In the genomic region with DNA sequence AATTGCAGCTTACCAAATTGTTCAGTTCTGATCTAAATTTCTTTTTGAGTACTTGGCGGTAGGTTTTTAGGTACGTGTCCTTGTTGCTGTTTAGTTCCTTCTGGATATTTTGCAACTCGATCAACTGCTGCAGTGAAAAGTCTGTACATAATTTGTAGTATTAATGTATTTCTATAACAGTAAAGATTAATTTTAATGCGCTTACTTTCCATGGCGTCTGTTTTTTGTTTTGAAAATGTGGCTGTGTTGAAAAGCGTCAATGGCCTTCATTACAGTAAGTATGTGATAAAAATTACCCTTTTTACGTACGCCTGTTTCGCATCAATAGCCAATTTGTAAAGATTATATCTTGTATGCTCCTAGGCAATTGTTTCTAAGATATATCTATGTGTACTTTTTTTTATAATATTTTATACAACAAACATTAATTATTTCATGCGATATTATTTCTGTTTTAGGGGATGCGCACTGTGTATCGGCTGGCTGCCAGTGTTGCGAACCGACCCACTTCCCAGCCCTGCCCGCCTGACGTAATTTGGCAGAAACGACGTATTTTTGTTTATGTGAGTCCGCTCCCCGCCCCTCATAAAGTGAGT, we compare ENCODE assay signal across 1 fruit fly cellular context.
TF ChIP-seq lines count a peak whose summit lies in the region.

A gene (minus strand): TSS at position 236 of the 596 bp plus-strand sequence.
A gene (plus strand): TSS at position 489 of the 596 bp plus-strand sequence.

TF ChIP-seq in whole organism, embryonic, 481 proteins besides CTCF, POLR2A, EP300 and RAD21 (continued from another document and continues in another):
- TF ChIP-seq Dip3 (GFP tag; optimal IDR thresholded peaks at IDR 0.05; lab: Kevin White, UChicago) = peak; percentile 80
- TF ChIP-seq CG17361 (GFP tag; IDR thresholded peaks at IDR 0.05; lab: Robert Waterston, UW) = peak; percentile 97
- TF ChIP-seq CkIIα-i1 (GFP tag; IDR thresholded peaks at IDR 0.05; lab: Robert Waterston, UW) = peak; percentile 86
- peak; percentile 75 for TF ChIP-seq Scr (GFP tag; IDR thresholded peaks at IDR 0.05; lab: Robert Waterston, UW; ENCODE audit: partially characterized antibody)
- peak; percentile 96 for TF ChIP-seq CG16815 (GFP tag; optimal IDR thresholded peaks at IDR 0.05; lab: Kevin White, UChicago)
- peak; percentile 89 for TF ChIP-seq CG1529 (GFP tag; optimal IDR thresholded peaks at IDR 0.05; lab: Kevin White, UChicago)
- TF ChIP-seq Eip74EF (GFP tag; optimal IDR thresholded peaks at IDR 0.05; lab: Kevin White, UChicago) = peak in 1 of 2 experiments; percentile 90
- TF ChIP-seq pros (GFP tag; optimal IDR thresholded peaks at IDR 0.05; lab: Kevin White, UChicago) = peak; percentile 12
- peak; percentile 92 for TF ChIP-seq CG12104 (GFP tag; optimal IDR thresholded peaks at IDR 0.05; lab: Kevin White, UChicago)
- TF ChIP-seq NfI (GFP tag; optimal IDR thresholded peaks at IDR 0.05; lab: Kevin White, UChicago) = peak; percentile 94
- peak; percentile 77 for TF ChIP-seq CG2116 (GFP tag; optimal IDR thresholded peaks at IDR 0.05; lab: Kevin White, UChicago)
- peak; percentile 76 for TF ChIP-seq Atf3 (GFP tag; optimal IDR thresholded peaks at IDR 0.05; lab: Kevin White, UChicago)
- peak; percentile 96 for TF ChIP-seq Rx (GFP tag; IDR thresholded peaks at IDR 0.05; lab: Robert Waterston, UW)
- TF ChIP-seq z (GFP tag; IDR thresholded peaks at IDR 0.05; lab: Robert Waterston, UW) = peak; percentile 69; the same call in 2 of the 3 replicates
- TF ChIP-seq ac (GFP tag; optimal IDR thresholded peaks at IDR 0.05; lab: Kevin White, UChicago) = peak; percentile 80
- peak; percentile 92 for TF ChIP-seq CG5245 (GFP tag; optimal IDR thresholded peaks at IDR 0.05; lab: Kevin White, UChicago)
- peak; percentile 71 for TF ChIP-seq Dad (GFP tag; optimal IDR thresholded peaks at IDR 0.05; lab: Kevin White, UChicago)
- TF ChIP-seq Jarid2 (GFP tag; optimal IDR thresholded peaks at IDR 0.05; lab: Kevin White, UChicago) = no peak
- TF ChIP-seq sr (GFP tag; IDR thresholded peaks at IDR 0.05; lab: Robert Waterston, UW) = peak; percentile 75; the same call in 2 of the 3 replicates
- TF ChIP-seq odd (GFP tag; optimal IDR thresholded peaks at IDR 0.05; lab: Kevin White, UChicago) = peak; percentile 90
- peak; percentile 91 for TF ChIP-seq CG1233 (GFP tag; optimal IDR thresholded peaks at IDR 0.05; lab: Kevin White, UChicago)
- TF ChIP-seq CG10267 (tag; optimal IDR thresholded peaks at IDR 0.05; lab: Kevin White, UChicago) = peak; percentile 100
- peak; percentile 96 for TF ChIP-seq Taf1 (GFP tag; IDR thresholded peaks at IDR 0.05; lab: Robert Waterston, UW)
- peak; percentile 96 for TF ChIP-seq Fer1 (GFP tag; optimal IDR thresholded peaks at IDR 0.05; lab: Kevin White, UChicago)
- TF ChIP-seq HLH3B (GFP tag; IDR thresholded peaks at IDR 0.05; lab: Robert Waterston, UW) = peak; percentile 98
- TF ChIP-seq tx (GFP tag; optimal IDR thresholded peaks at IDR 0.05; lab: Kevin White, UChicago) = peak; percentile 73
- TF ChIP-seq Ets97D (GFP tag; optimal IDR thresholded peaks at IDR 0.05; lab: Kevin White, UChicago) = peak; percentile 60
- no peak for TF ChIP-seq br (optimal IDR thresholded peaks at IDR 0.05; lab: Kevin White, UChicago)
- peak; percentile 96 for TF ChIP-seq Drgx (GFP tag; IDR thresholded peaks at IDR 0.05; lab: Robert Waterston, UW)
- peak; percentile 81 for TF ChIP-seq pnt (GFP tag; optimal IDR thresholded peaks at IDR 0.05; lab: Kevin White, UChicago)
- peak; percentile 48; the same call in 1 of the 2 replicates for TF ChIP-seq bbx (GFP tag; IDR thresholded peaks at IDR 0.05; lab: Robert Waterston, UW; ENCODE audit: partially characterized antibody)
- peak; percentile 92 for TF ChIP-seq lbe (GFP tag; optimal IDR thresholded peaks at IDR 0.05; lab: Kevin White, UChicago)
- peak; percentile 95 for TF ChIP-seq CG13424 (tag; optimal IDR thresholded peaks at IDR 0.05; lab: Kevin White, UChicago)
- TF ChIP-seq GATAe (GFP tag; conservative IDR thresholded peaks at IDR 0.05; lab: Robert Waterston, UW) = peak; percentile 90; the same call in 1 of the 2 replicates
- TF ChIP-seq CG9932 (GFP tag; IDR thresholded peaks at IDR 0.05; lab: Robert Waterston, UW) = peak; percentile 99
- TF ChIP-seq CG12659 (GFP tag; optimal IDR thresholded peaks at IDR 0.05; lab: Kevin White, UChicago) = peak; percentile 97
- TF ChIP-seq CG17802 (tag; optimal IDR thresholded peaks at IDR 0.05; lab: Kevin White, UChicago) = peak; percentile 73
- peak; percentile 81 for TF ChIP-seq sd (tag; optimal IDR thresholded peaks at IDR 0.05; lab: Kevin White, UChicago)
- TF ChIP-seq fru (optimal IDR thresholded peaks at IDR 0.05; lab: Kevin White, UChicago) = no peak
- TF ChIP-seq CG9817 (tag; optimal IDR thresholded peaks at IDR 0.05; lab: Kevin White, UChicago) = peak; percentile 95
- peak; percentile 92 for TF ChIP-seq sug (tag; optimal IDR thresholded peaks at IDR 0.05; lab: Kevin White, UChicago)
- peak; percentile 99 for TF ChIP-seq sob (GFP tag; IDR thresholded peaks at IDR 0.05; lab: Robert Waterston, UW)
- TF ChIP-seq CG2712 (tag; optimal IDR thresholded peaks at IDR 0.05; lab: Kevin White, UChicago) = peak; percentile 95
- TF ChIP-seq CG6175 (GFP tag; IDR thresholded peaks at IDR 0.05; lab: Robert Waterston, UW) = peak; percentile 92
- TF ChIP-seq grn (GFP tag; optimal IDR thresholded peaks at IDR 0.05; lab: Kevin White, UChicago) = peak; percentile 53
- TF ChIP-seq PHDP (tag; optimal IDR thresholded peaks at IDR 0.05; lab: Kevin White, UChicago) = peak; percentile 94
- TF ChIP-seq Oli (tag; optimal IDR thresholded peaks at IDR 0.05; lab: Kevin White, UChicago) = peak; percentile 95
- peak; percentile 94 for TF ChIP-seq HHEX (GFP tag; optimal IDR thresholded peaks at IDR 0.05; lab: Kevin White, UChicago)
- peak; percentile 98 for TF ChIP-seq CG17328 (GFP tag; IDR thresholded peaks at IDR 0.05; lab: Robert Waterston, UW)
- TF ChIP-seq TFAM (GFP tag; optimal IDR thresholded peaks at IDR 0.05; lab: Kevin White, UChicago) = no peak
- peak; percentile 97 for TF ChIP-seq lab (GFP tag; optimal IDR thresholded peaks at IDR 0.05; lab: Kevin White, UChicago)
- TF ChIP-seq E2f2 (GFP tag; IDR thresholded peaks at IDR 0.05; lab: Robert Waterston, UW) = peak; percentile 92
- peak; percentile 96 for TF ChIP-seq Ada2b (GFP tag; IDR thresholded peaks at IDR 0.05; lab: Robert Waterston, UW)
- TF ChIP-seq Aef1 (GFP tag; IDR thresholded peaks at IDR 0.05; lab: Robert Waterston, UW) = peak; percentile 99
- TF ChIP-seq pfk (GFP tag; optimal IDR thresholded peaks at IDR 0.05; lab: Kevin White, UChicago) = no peak
- peak; percentile 91 for TF ChIP-seq CG30431 (GFP tag; optimal IDR thresholded peaks at IDR 0.05; lab: Kevin White, UChicago)
- peak; percentile 96 for TF ChIP-seq klu (GFP tag; IDR thresholded peaks at IDR 0.05; lab: Robert Waterston, UW)
- TF ChIP-seq kay (GFP tag; optimal IDR thresholded peaks at IDR 0.05; lab: Kevin White, UChicago) = peak; percentile 85
- TF ChIP-seq CG8359 (GFP tag; optimal IDR thresholded peaks at IDR 0.05; lab: Kevin White, UChicago; ENCODE audit: borderline replicate concordance) = peak; percentile 67
- TF ChIP-seq CG13775 (GFP tag; optimal IDR thresholded peaks at IDR 0.05; lab: Kevin White, UChicago) = peak; percentile 94
- peak; percentile 87 for TF ChIP-seq psq (GFP tag; optimal IDR thresholded peaks at IDR 0.05; lab: Kevin White, UChicago)
- peak; percentile 74 for TF ChIP-seq CG7786 (GFP tag; optimal IDR thresholded peaks at IDR 0.05; lab: Kevin White, UChicago)
- peak; percentile 51 for TF ChIP-seq disco-r (GFP tag; optimal IDR thresholded peaks at IDR 0.05; lab: Kevin White, UChicago)
- no peak for TF ChIP-seq bigmax (GFP tag; optimal IDR thresholded peaks at IDR 0.05; lab: Kevin White, UChicago)
- TF ChIP-seq Chrac-16 (GFP tag; optimal IDR thresholded peaks at IDR 0.05; lab: Kevin White, UChicago) = peak; percentile 97
- TF ChIP-seq shn (GFP tag; optimal IDR thresholded peaks at IDR 0.05; lab: Kevin White, UChicago) = peak; percentile 74
- TF ChIP-seq YL-1 (GFP tag; optimal IDR thresholded peaks at IDR 0.05; lab: Kevin White, UChicago) = peak; percentile 94
- peak; percentile 68 for TF ChIP-seq CG7271 (tag; optimal IDR thresholded peaks at IDR 0.05; lab: Kevin White, UChicago)
- peak; percentile 97 for TF ChIP-seq Mrtf (GFP tag; IDR thresholded peaks at IDR 0.05; lab: Robert Waterston, UW)
- TF ChIP-seq CG43689 (GFP tag; IDR thresholded peaks at IDR 0.05; lab: Robert Waterston, UW) = peak; percentile 93
- TF ChIP-seq H2.0 (GFP tag; IDR thresholded peaks at IDR 0.05; lab: Robert Waterston, UW) = peak; percentile 98
- TF ChIP-seq vvl (GFP tag; IDR thresholded peaks at IDR 0.05; lab: Robert Waterston, UW) = peak; percentile 99
- peak; percentile 95 for TF ChIP-seq sens-2 (GFP tag; IDR thresholded peaks at IDR 0.05; lab: Robert Waterston, UW)
- TF ChIP-seq Ptx1 (GFP tag; IDR thresholded peaks at IDR 0.05; lab: Robert Waterston, UW) = peak; percentile 99
- TF ChIP-seq zfh2 (GFP tag; optimal IDR thresholded peaks at IDR 0.05; lab: Kevin White, UChicago) = peak; percentile 88
- 0 out of 3 replicates have a peak, but pooled peaks have one; percentile 31 for TF ChIP-seq Opbp (GFP tag; IDR thresholded peaks at IDR 0.05; lab: Robert Waterston, UW; ENCODE audit: partially characterized antibody)
- TF ChIP-seq CG8924 (tag; optimal IDR thresholded peaks at IDR 0.05; lab: Kevin White, UChicago) = peak; percentile 95
- peak; percentile 97 for TF ChIP-seq CoRest (tag; optimal IDR thresholded peaks at IDR 0.05; lab: Kevin White, UChicago)
- TF ChIP-seq sim (GFP tag; IDR thresholded peaks at IDR 0.05; lab: Robert Waterston, UW) = peak; percentile 96
- TF ChIP-seq nom (GFP tag; optimal IDR thresholded peaks at IDR 0.05; lab: Kevin White, UChicago) = peak; percentile 90
- peak; percentile 99 for TF ChIP-seq CG3847 (GFP tag; IDR thresholded peaks at IDR 0.05; lab: Robert Waterston, UW)
- peak; percentile 46 for TF ChIP-seq CG3163 (GFP tag; optimal IDR thresholded peaks at IDR 0.05; lab: Kevin White, UChicago)
- TF ChIP-seq CG8944 (GFP tag; optimal IDR thresholded peaks at IDR 0.05; lab: Kevin White, UChicago) = peak; percentile 83
- peak; percentile 78 for TF ChIP-seq tap (tag; optimal IDR thresholded peaks at IDR 0.05; lab: Kevin White, UChicago)
- peak; percentile 99 for TF ChIP-seq lmd (GFP tag; IDR thresholded peaks at IDR 0.05; lab: Robert Waterston, UW)
- 0 out of 3 replicates have a peak, but pooled peaks have one; percentile 48 for TF ChIP-seq vnd (GFP tag; IDR thresholded peaks at IDR 0.05; lab: Robert Waterston, UW; ENCODE audit: partially characterized antibody)
- peak; percentile 18 to 74 for TF ChIP-seq crp (GFP tag; optimal IDR thresholded peaks at IDR 0.05; lab: Kevin White, UChicago)
- peak; percentile 90 for TF ChIP-seq Mad (GFP tag; optimal IDR thresholded peaks at IDR 0.05; lab: Kevin White, UChicago)
- TF ChIP-seq rib (GFP tag; IDR thresholded peaks at IDR 0.05; lab: Robert Waterston, UW) = peak; percentile 98
- peak; percentile 40; the same call in 2 of the 3 replicates for TF ChIP-seq CG16813 (GFP tag; IDR thresholded peaks at IDR 0.05; lab: Robert Waterston, UW; ENCODE audit: partially characterized antibody)
- TF ChIP-seq NFAT (GFP tag; IDR thresholded peaks at IDR 0.05; lab: Robert Waterston, UW) = peak; percentile 96
- TF ChIP-seq D19B (GFP tag; optimal IDR thresholded peaks at IDR 0.05; lab: Kevin White, UChicago) = peak; percentile 85
- peak; percentile 93 for TF ChIP-seq bowl (GFP tag; IDR thresholded peaks at IDR 0.05; lab: Robert Waterston, UW)
- TF ChIP-seq CG2120 (GFP tag; optimal IDR thresholded peaks at IDR 0.05; lab: Kevin White, UChicago) = peak; percentile 95
- TF ChIP-seq CG10654 (GFP tag; optimal IDR thresholded peaks at IDR 0.05; lab: Kevin White, UChicago) = peak; percentile 96
- peak; percentile 97 for TF ChIP-seq ase (GFP tag; IDR thresholded peaks at IDR 0.05; lab: Robert Waterston, UW)
- peak; percentile 92 for TF ChIP-seq ewg (GFP tag; optimal IDR thresholded peaks at IDR 0.05; lab: Kevin White, UChicago)
- peak; percentile 90 for TF ChIP-seq salm (tag; optimal IDR thresholded peaks at IDR 0.05; lab: Kevin White, UChicago)
- TF ChIP-seq CG4617 (GFP tag; optimal IDR thresholded peaks at IDR 0.05; lab: Kevin White, UChicago; ENCODE audit: borderline replicate concordance) = peak; percentile 89
- no peak for TF ChIP-seq Dfd (GFP tag; optimal IDR thresholded peaks at IDR 0.05; lab: Kevin White, UChicago)
- TF ChIP-seq CG18011 (GFP tag; optimal IDR thresholded peaks at IDR 0.05; lab: Kevin White, UChicago) = peak; percentile 82
- peak; percentile 84 for TF ChIP-seq Nf-YC (tag; optimal IDR thresholded peaks at IDR 0.05; lab: Kevin White, UChicago)
- peak; percentile 61 for TF ChIP-seq NK7.1 (GFP tag; optimal IDR thresholded peaks at IDR 0.05; lab: Kevin White, UChicago)
- TF ChIP-seq Gsc (GFP tag; IDR thresholded peaks at IDR 0.05; lab: Robert Waterston, UW) = peak; percentile 96
- peak; percentile 88 for TF ChIP-seq CG2202 (tag; optimal IDR thresholded peaks at IDR 0.05; lab: Kevin White, UChicago)
- peak; percentile 74 for TF ChIP-seq Bteb2 (GFP tag; optimal IDR thresholded peaks at IDR 0.05; lab: Kevin White, UChicago)
- peak; percentile 90 for TF ChIP-seq vfl (GFP tag; optimal IDR thresholded peaks at IDR 0.05; lab: Kevin White, UChicago)
- TF ChIP-seq Mes4 (GFP tag; optimal IDR thresholded peaks at IDR 0.05; lab: Kevin White, UChicago) = peak; percentile 61
- TF ChIP-seq p53 (GFP tag; optimal IDR thresholded peaks at IDR 0.05; lab: Kevin White, UChicago) = no peak
- peak; percentile 82 for TF ChIP-seq HLH54F (GFP tag; optimal IDR thresholded peaks at IDR 0.05; lab: Kevin White, UChicago)
- TF ChIP-seq usp (GFP tag; optimal IDR thresholded peaks at IDR 0.05; lab: Kevin White, UChicago) = no peak
- TF ChIP-seq CG8388 (GFP tag; optimal IDR thresholded peaks at IDR 0.05; lab: Kevin White, UChicago) = peak; percentile 94
- peak; percentile 82 for TF ChIP-seq maf-S (GFP tag; optimal IDR thresholded peaks at IDR 0.05; lab: Kevin White, UChicago)
- TF ChIP-seq Camta (GFP tag; optimal IDR thresholded peaks at IDR 0.05; lab: Kevin White, UChicago) = peak; percentile 66
- peak; percentile 97 for TF ChIP-seq CG4424 (GFP tag; optimal IDR thresholded peaks at IDR 0.05; lab: Kevin White, UChicago)
- TF ChIP-seq Doc2 (GFP tag; IDR thresholded peaks at IDR 0.05; lab: Robert Waterston, UW) = peak; percentile 92
- TF ChIP-seq emc (GFP tag; optimal IDR thresholded peaks at IDR 0.05; lab: Kevin White, UChicago) = peak; percentile 69
- TF ChIP-seq exex (tag; optimal IDR thresholded peaks at IDR 0.05; lab: Kevin White, UChicago) = peak; percentile 76
- TF ChIP-seq gcm (GFP tag; optimal IDR thresholded peaks at IDR 0.05; lab: Kevin White, UChicago) = peak; percentile 93
- peak; percentile 97 for TF ChIP-seq CG7372 (GFP tag; IDR thresholded peaks at IDR 0.05; lab: Robert Waterston, UW)
- peak; percentile 42; the same call in 1 of the 2 replicates for TF ChIP-seq inv (GFP tag; IDR thresholded peaks at IDR 0.05; lab: Robert Waterston, UW; ENCODE audit: partially characterized antibody)
